Worm (Caenorhabditis elegans): ENCODE results near the gene T28C6.5.

Gene T28C6.5

ce11 chrIV:8794895-8795665 lies 26.2 kb upstream of the T28C6.5 start (continued):
- TF ChIP-seq dpff-1 (tag; optimal IDR thresholded peaks at IDR 0.05) = no peak
- no peak for TF ChIP-seq ceh-100 (GFP tag; IDR thresholded peaks at IDR 0.05)
- TF ChIP-seq mel-28 (tag; optimal IDR thresholded peaks at IDR 0.05; ENCODE audit: borderline replicate concordance) = no peak
- no peak for TF ChIP-seq F57C9.4 (tag; optimal IDR thresholded peaks at IDR 0.05)
- no peak for TF ChIP-seq nhr-179 (tag; optimal IDR thresholded peaks at IDR 0.05)
- no peak for TF ChIP-seq snpc-1.1 (tag; optimal IDR thresholded peaks at IDR 0.05; ENCODE audit: insufficient read depth)
- TF ChIP-seq lin-54 (GFP tag; optimal IDR thresholded peaks at IDR 0.05) = peak; percentile 57
- TF ChIP-seq madf-3 (GFP tag; IDR thresholded peaks at IDR 0.05) = no peak
- peak; percentile 69 for TF ChIP-seq nhr-90 (tag; optimal IDR thresholded peaks at IDR 0.05)
- no peak for TF ChIP-seq rpc-1 (optimal IDR thresholded peaks at IDR 0.05)
- no peak for TF ChIP-seq rpc-1 (tag; optimal IDR thresholded peaks at IDR 0.05)
- no peak for TF ChIP-seq lag-1 (GFP tag; IDR thresholded peaks at IDR 0.05)
- peak; percentile 81 for TF ChIP-seq mcd-1 (GFP tag; IDR thresholded peaks at IDR 0.05)
- TF ChIP-seq efl-1 (GFP tag; optimal IDR thresholded peaks at IDR 0.05) = no peak
- peak; percentile 3 for TF ChIP-seq F10E7.11 (tag; optimal IDR thresholded peaks at IDR 0.05)
- TF ChIP-seq ceh-40 (GFP tag; IDR thresholded peaks at IDR 0.05) = no peak
- TF ChIP-seq B0336.3 (GFP tag; IDR thresholded peaks at IDR 0.05) = no peak; the same call in none of the 2 replicates
- TF ChIP-seq C06A6.2 (GFP tag; conservative IDR thresholded peaks at IDR 0.05) = peak; percentile 73
- TF ChIP-seq die-1 (tag; optimal IDR thresholded peaks at IDR 0.05) = peak; percentile 66
- TF ChIP-seq snpc-3.4 (tag; optimal IDR thresholded peaks at IDR 0.05) = peak; percentile 18
- no peak for TF ChIP-seq akir-1 (GFP tag; optimal IDR thresholded peaks at IDR 0.05)
- no peak for TF ChIP-seq mes-4 (tag; optimal IDR thresholded peaks at IDR 0.05)
- TF ChIP-seq ceh-27 (GFP tag; optimal IDR thresholded peaks at IDR 0.05) = peak; percentile 79
- TF ChIP-seq nfya-2 (GFP tag; IDR thresholded peaks at IDR 0.05) = no peak
- TF ChIP-seq ekl-4 (GFP tag; IDR thresholded peaks at IDR 0.05) = peak; percentile 22; the same call in 1 of the 2 replicates
- peak; percentile 83 for TF ChIP-seq lin-26 (GFP tag; IDR thresholded peaks at IDR 0.05)
- TF ChIP-seq atf-7 (tag; optimal IDR thresholded peaks at IDR 0.05) = peak; percentile 92
- peak; percentile 76 for TF ChIP-seq gei-17 (GFP tag; optimal IDR thresholded peaks at IDR 0.05)
- peak; percentile 73; the same call in 1 of the 2 replicates for TF ChIP-seq pbrm-1 (GFP tag; IDR thresholded peaks at IDR 0.05)
- no peak for TF ChIP-seq ceh-79 (tag; optimal IDR thresholded peaks at IDR 0.05)
- TF ChIP-seq tbp1 (GFP tag; optimal IDR thresholded peaks at IDR 0.05) = peak; percentile 57
- no peak for TF ChIP-seq Y53F4B.3 (GFP tag; IDR thresholded peaks at IDR 0.05)
- TF ChIP-seq attf-6 (GFP tag; IDR thresholded peaks at IDR 0.05) = no peak
- no peak for TF ChIP-seq ztf-28 (GFP tag; IDR thresholded peaks at IDR 0.05)
- TF ChIP-seq ztf-22 (GFP tag; optimal IDR thresholded peaks at IDR 0.05) = peak; percentile 92
- peak; percentile 95 for TF ChIP-seq K12H6.12 (tag; optimal IDR thresholded peaks at IDR 0.05)
- no peak for TF ChIP-seq D2030.7 (GFP tag; IDR thresholded peaks at IDR 0.05)
- TF ChIP-seq ceh-91 (GFP tag; IDR thresholded peaks at IDR 0.05) = no peak
- TF ChIP-seq attf-3 (GFP tag; conservative IDR thresholded peaks at IDR 0.05) = 0 out of 2 replicates have a peak, but pooled peaks have one; percentile 34
- TF ChIP-seq F33H1.4 (GFP tag; IDR thresholded peaks at IDR 0.05) = no peak
- no peak for TF ChIP-seq lsy-27 (tag; optimal IDR thresholded peaks at IDR 0.05; ENCODE audit: borderline replicate concordance, insufficient read depth)
- no peak for TF ChIP-seq Y67H2A.10 (GFP tag; conservative IDR thresholded peaks at IDR 0.05)
- TF ChIP-seq lin-35 (GFP tag; optimal IDR thresholded peaks at IDR 0.05) = peak in 1 of 3 experiments; percentile 56
- TF ChIP-seq sea-2 (GFP tag; IDR thresholded peaks at IDR 0.05) = no peak
- no peak for TF ChIP-seq madf-8 (GFP tag; conservative IDR thresholded peaks at IDR 0.05)
- no peak for TF ChIP-seq unc-130 (GFP tag; optimal IDR thresholded peaks at IDR 0.05)
- no peak for TF ChIP-seq dpl-1 (GFP tag; optimal IDR thresholded peaks at IDR 0.05)
- no peak for TF ChIP-seq hlh-12 (tag; optimal IDR thresholded peaks at IDR 0.05)
